Worm (Caenorhabditis elegans) whole organism, L4 larva: ENCODE results near the gene srh-222.

Source experiments
- R02D3.7 ChIP-seq: fragments of 150-350 bp; sonication (generic microtip); optimal IDR thresholded peaks from 3 replicates; lab custom pipeline; 2014; ENCODE audit warnings: missing biosample characterization, missing genetic modification characterization
- Y75B8A.6 ChIP-seq: fragments of 200-800 bp; sonication (Bioruptor generic); IDR thresholded peaks from 2 replicates; pipeline ENCODE4 v1.3.6; 2022; ENCODE audit warnings: missing genetic modification reagents, missing genetic modification characterization, missing compliant biosample characterization
- ZK546.5 ChIP-seq, 2 experiments: sonication (generic microtip); optimal IDR thresholded peaks; 2 replicates each; lab custom pipeline; 2017; ENCODE audit warnings: missing biosample characterization in 2 of 2, missing genetic modification characterization in 2 of 2
- aly-2 ChIP-seq: sonication (generic microtip); optimal IDR thresholded peaks from 2 replicates; lab custom pipeline; 2018; ENCODE audit warnings: missing biosample characterization, missing genetic modification characterization
- ces-1 ChIP-seq: fragments of 150-350 bp; sonication (generic microtip); optimal IDR thresholded peaks from 4 replicates; lab custom pipeline; 2014; ENCODE audit warnings: missing biosample characterization, missing genetic modification reagents, missing genetic modification characterization
- hlh-30 ChIP-seq: sonication (generic microtip); optimal IDR thresholded peaks from 2 replicates; lab custom pipeline; 2017; ENCODE audit warnings: antibody characterized with exemption, mild to moderate bottlenecking, missing genetic modification characterization, missing compliant biosample characterization; ENCODE audit not compliant: insufficient read depth
- jun-1 ChIP-seq: fragments of 150-350 bp; optimal IDR thresholded peaks from 2 replicates; lab custom pipeline; 2014; ENCODE audit warnings: missing biosample characterization, missing genetic modification reagents, missing genetic modification characterization
- lin-13 ChIP-seq: fragments of 150-350 bp; optimal IDR thresholded peaks from 2 replicates; lab custom pipeline; 2014; ENCODE audit warnings: missing biosample characterization, missing genetic modification reagents, missing genetic modification characterization
- mep-1 ChIP-seq: fragments of 150-350 bp; sonication (generic microtip); optimal IDR thresholded peaks from 3 replicates; lab custom pipeline; 2014; ENCODE audit warnings: missing biosample characterization, missing genetic modification characterization
- mes-2 ChIP-seq: sonication (generic microtip); optimal IDR thresholded peaks from 2 replicates; lab custom pipeline; 2016; ENCODE audit warnings: missing genotype, mild to moderate bottlenecking, missing genetic modification characterization, missing compliant biosample characterization; ENCODE audit not compliant: poor library complexity, severe bottlenecking
- nhr-237 ChIP-seq: sonication (generic microtip); optimal IDR thresholded peaks from 2 replicates; lab custom pipeline; 2017; ENCODE audit warnings: missing biosample characterization, missing genetic modification characterization
- snpc-4 ChIP-seq: fragments of 150-350 bp; optimal IDR thresholded peaks from 2 replicates; lab custom pipeline; 2014; ENCODE audit warnings: missing biosample characterization, missing genetic modification characterization
- ztf-11 ChIP-seq: fragments of 150-350 bp; optimal IDR thresholded peaks from 2 replicates; lab custom pipeline; 2014; ENCODE audit warnings: missing biosample characterization, missing genetic modification characterization

DNA sequence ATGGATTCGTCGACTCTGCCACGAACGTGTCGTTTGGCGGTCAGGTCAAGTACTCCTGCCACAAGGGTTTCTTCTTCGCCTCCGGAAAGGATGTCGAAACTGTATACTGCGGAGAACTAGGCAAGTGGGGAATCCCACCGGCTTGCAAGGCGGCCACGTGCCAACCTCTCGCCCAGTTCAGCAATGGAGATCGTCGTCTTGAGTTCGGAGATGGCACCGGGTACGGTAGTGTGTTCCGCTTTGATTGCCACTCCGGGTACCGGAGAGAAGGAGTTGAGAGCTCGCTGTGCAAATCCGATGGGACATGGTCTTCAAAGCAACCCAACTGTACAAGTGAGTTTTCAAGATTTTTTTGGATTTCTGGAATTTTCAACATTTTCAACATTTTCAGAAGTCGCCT is 20.0 kb downstream of the srh-222 start:
- TF ChIP-seq jun-1 = no peak
- no peak for TF ChIP-seq ces-1 (GFP tag; lab: Kevin White, UChicago)
- TF ChIP-seq mes-2 (tag; lab: Kevin White, UChicago) = no peak
- no peak for TF ChIP-seq aly-2 (tag; lab: Kevin White, UChicago)
- TF ChIP-seq R02D3.7 (tag; lab: Kevin White, UChicago) = no peak
- no peak for TF ChIP-seq Y75B8A.6 (GFP tag; lab: Robert Waterston, UW)
- no peak for TF ChIP-seq hlh-30 (tag; lab: Kevin White, UChicago)
- TF ChIP-seq ztf-11 (tag; lab: Kevin White, UChicago) = no peak
- no peak for TF ChIP-seq snpc-4
- no peak for TF ChIP-seq mep-1
- no peak for TF ChIP-seq ZK546.5 (tag; optimal IDR thresholded peaks at IDR 0.05; lab: Kevin White, UChicago)
- no peak for TF ChIP-seq nhr-237
- no peak for TF ChIP-seq lin-13 (GFP tag; lab: Kevin White, UChicago)
